Worm (Caenorhabditis elegans): Measurements from ENCODE around the gene pigq-1.
A peak's percentile ranks its signal among the peaks of the same experiment; 100 is the strongest.

pigq-1 gene

ce11 chrIV:11126028-11126427 lies 21.0 kb downstream of the pigq-1 start:
- TF ChIP-seq set-16 (GFP tag; IDR thresholded peaks at IDR 0.05) (0 out of 2 replicates have a peak, but pooled peaks have one; percentile 6), dmd-6 (GFP tag; IDR thresholded peaks at IDR 0.05) (no peak), zip-11 (GFP tag; IDR thresholded peaks at IDR 0.05) (no peak), unc-62 (GFP tag; optimal IDR thresholded peaks at IDR 0.05 in 1 of 2) (peak in 1 of 2 experiments; percentile 92), unc-62 (tag; optimal IDR thresholded peaks at IDR 0.05) (no peak)

- TF ChIP-seq D1046.2 (GFP tag; IDR thresholded peaks at IDR 0.05) = no peak
- no peak for TF ChIP-seq nhr-6 (tag; optimal IDR thresholded peaks at IDR 0.05)
- no peak for TF ChIP-seq tag-97 (GFP tag; IDR thresholded peaks at IDR 0.05)
- TF ChIP-seq Y75B8A.6 (GFP tag; IDR thresholded peaks at IDR 0.05) = no peak
- no peak for TF ChIP-seq mxl-2 (GFP tag; conservative IDR thresholded peaks at IDR 0.05)
- no peak for TF ChIP-seq rbr-2 (tag; optimal IDR thresholded peaks at IDR 0.05)
- no peak for TF ChIP-seq lim-7 (GFP tag; IDR thresholded peaks at IDR 0.05)
- TF ChIP-seq mes-2 (tag; optimal IDR thresholded peaks at IDR 0.05; ENCODE audit: poor library complexity, severe bottlenecking) = no peak
- TF ChIP-seq daf-16 (GFP tag; optimal IDR thresholded peaks at IDR 0.05) = no peak
- no peak for TF ChIP-seq daf-16 (tag; optimal IDR thresholded peaks at IDR 0.05)
- no peak for TF ChIP-seq lin-15B (tag; optimal IDR thresholded peaks at IDR 0.05)
These were observed 21.2 kb downstream of the pigq-1 start, which contains the start of gene swsn-4 for ce11 chrIV:11126004-11126027. Gene swsn-4, plus strand, starts transcription at chrIV:11126024.

- TF ChIP-seq ceh-82 (tag; optimal IDR thresholded peaks at IDR 0.05) (no peak), hif-1 (tag; optimal IDR thresholded peaks at IDR 0.05) (no peak), lin-29 (GFP tag; IDR thresholded peaks at IDR 0.05) (no peak), F26F4.8 (GFP tag; conservative IDR thresholded peaks at IDR 0.05) (no peak), hlh-30 (tag; optimal IDR thresholded peaks at IDR 0.05; ENCODE audit: insufficient read depth) (no peak), nhr-6 (tag; optimal IDR thresholded peaks at IDR 0.05) (no peak), jun-1 (tag; optimal IDR thresholded peaks at IDR 0.05) (no peak), lin-38 (GFP tag; IDR thresholded peaks at IDR 0.05) (no peak), dpl-1 (GFP tag; optimal IDR thresholded peaks at IDR 0.05) (peak; percentile 73), set-16 (GFP tag; IDR thresholded peaks at IDR 0.05) (no peak), F37D6.2 (tag; optimal IDR thresholded peaks at IDR 0.05) (no peak), gei-8 (GFP tag; optimal IDR thresholded peaks at IDR 0.05) (no peak), pha-4 (GFP tag; IDR thresholded peaks at IDR 0.05) (no peak), pha-4 (tag; optimal IDR thresholded peaks at IDR 0.05) (no peak), nhr-28 (tag; optimal IDR thresholded peaks at IDR 0.05) (peak; percentile 15), unc-62 (GFP tag; optimal IDR thresholded peaks at IDR 0.05 in 1 of 2) (peak in 1 of 2 experiments; percentile 33), unc-62 (tag; optimal IDR thresholded peaks at IDR 0.05) (no peak), unc-39 (tag; optimal IDR thresholded peaks at IDR 0.05) (no peak), php-3 (GFP tag; IDR thresholded peaks at IDR 0.05) (no peak), sdz-12 (GFP tag; optimal IDR thresholded peaks at IDR 0.05) (no peak), aha-1 (tag) (no peak)
These were observed 21.4 kb downstream of the pigq-1 start for ce11 chrIV:11125604-11126003.

DNA sequence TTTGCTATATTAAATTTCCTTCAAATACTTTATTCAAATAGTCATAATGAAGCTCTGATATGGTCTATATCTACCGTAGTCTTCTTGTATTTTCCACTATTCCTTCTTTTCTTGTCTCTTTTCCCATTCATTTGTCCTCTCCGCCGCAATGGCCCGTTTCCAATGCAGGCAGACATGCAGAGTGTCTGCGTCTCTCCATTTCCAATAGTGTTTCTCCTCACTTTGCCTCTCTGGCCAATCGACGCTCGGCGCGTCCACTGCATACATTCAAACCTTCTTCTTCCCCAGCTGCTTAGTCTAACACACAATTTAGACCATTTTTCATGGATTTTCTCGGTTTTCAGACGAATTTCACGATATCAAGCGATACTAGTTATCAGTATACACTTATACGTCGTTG lies 21.8 kb downstream of the pigq-1 start:
- TF ChIP-seq mxl-3 (GFP tag; optimal IDR thresholded peaks at IDR 0.05) (peak; percentile 32), nhr-6 (tag; optimal IDR thresholded peaks at IDR 0.05) (no peak), mes-2 (tag; optimal IDR thresholded peaks at IDR 0.05; ENCODE audit: poor library complexity, severe bottlenecking) (peak; percentile 66), rbr-2 (tag; optimal IDR thresholded peaks at IDR 0.05) (peak; percentile 12), mep-1 (tag; optimal IDR thresholded peaks at IDR 0.05) (peak; percentile 46), snpc-1.2 (GFP tag; IDR thresholded peaks at IDR 0.05) (no peak), sdz-12 (GFP tag; optimal IDR thresholded peaks at IDR 0.05) (no peak), hlh-11 (tag; optimal IDR thresholded peaks at IDR 0.05) (peak; percentile 39), daf-16 (GFP tag; optimal IDR thresholded peaks at IDR 0.05) (no peak), daf-16 (tag; optimal IDR thresholded peaks at IDR 0.05) (peak; percentile 16), Y105C5A.15 (GFP tag; IDR thresholded peaks at IDR 0.05) (no peak), ZK546.5 (tag; optimal IDR thresholded peaks at IDR 0.05) (no peak), lsy-2 (tag; optimal IDR thresholded peaks at IDR 0.05) (peak in 1 of 2 experiments; percentile 70), lin-39 (tag; optimal IDR thresholded peaks at IDR 0.05) (no peak), aha-1 (tag) (peak; percentile 74), hlh-30 (tag; optimal IDR thresholded peaks at IDR 0.05; ENCODE audit: insufficient read depth) (no peak), nhr-102 (tag; optimal IDR thresholded peaks at IDR 0.05) (no peak), hmg-1.1 (GFP tag; IDR thresholded peaks at IDR 0.05) (peak; percentile 67), lir-3 (tag; optimal IDR thresholded peaks at IDR 0.05) (no peak), nhr-42 (GFP tag; IDR thresholded peaks at IDR 0.05) (no peak), lin-15B (tag; optimal IDR thresholded peaks at IDR 0.05) (no peak), unc-39 (tag; optimal IDR thresholded peaks at IDR 0.05) (no peak), ceh-20 (GFP tag; IDR thresholded peaks at IDR 0.05) (no peak), snpc-4 (tag; optimal IDR thresholded peaks at IDR 0.05) (no peak), zfp-2 (tag; optimal IDR thresholded peaks at IDR 0.05) (no peak), F26F4.8 (GFP tag; conservative IDR thresholded peaks at IDR 0.05) (no peak), lin-29 (GFP tag; IDR thresholded peaks at IDR 0.05) (no peak)
